Worm (Caenorhabditis elegans): ENCODE results near the gene tag-51.

ce11 chrIII:869869-870268 lies 15.8 kb downstream of the tag-51 start, which contains the start of gene T24C4.2:
- TF ChIP-seq fkh-2 (tag; optimal IDR thresholded peaks at IDR 0.05) (no peak), aly-2 (tag; optimal IDR thresholded peaks at IDR 0.05) (no peak), nhr-76 (tag; optimal IDR thresholded peaks at IDR 0.05) (no peak)
